Worm (Caenorhabditis elegans) whole organism, early embryonic: Measurements from ENCODE around the gene tbc-7.

Source experiments
- B0310.2 ChIP-seq: sonication (generic microtip); optimal IDR thresholded peaks from 2 replicates; lab custom pipeline; 2016; ENCODE audit warnings: mild to moderate bottlenecking, missing genetic modification characterization, missing compliant biosample characterization
- F13C5.2 ChIP-seq: sonication (generic microtip); optimal IDR thresholded peaks from 2 replicates; lab custom pipeline; 2017; ENCODE audit warnings: mild to moderate bottlenecking, missing genetic modification characterization, inconsistent platforms, missing compliant biosample characterization
- aly-1 ChIP-seq: sonication (generic microtip); optimal IDR thresholded peaks from 2 replicates; lab custom pipeline; 2016; ENCODE audit warnings: missing genetic modification characterization, missing compliant biosample characterization
- ama-1 ChIP-seq: fragments of 150-350 bp; optimal IDR thresholded peaks from 2 replicates; lab custom pipeline; 2014
- ceh-13 ChIP-seq: fragments of 200-800 bp; sonication (Bioruptor generic); optimal IDR thresholded peaks from 2 replicates; lab custom pipeline; 2018; ENCODE audit warnings: mild to moderate bottlenecking, missing genetic modification characterization, missing compliant biosample characterization
- ceh-36 ChIP-seq: sonication (generic microtip); optimal IDR thresholded peaks from 2 replicates; lab custom pipeline; 2016; ENCODE audit warnings: missing genetic modification characterization, inconsistent platforms, missing compliant biosample characterization
- ets-7 ChIP-seq: sonication (generic microtip); optimal IDR thresholded peaks from 2 replicates; lab custom pipeline; 2016; ENCODE audit warnings: missing genotype, missing genetic modification characterization, missing compliant biosample characterization
- flt-1 ChIP-seq: fragments of 200-800 bp; sonication (Bioruptor generic); IDR thresholded peaks from 2 replicates; pipeline ENCODE4 v1.3.6; 2022; ENCODE audit warnings: missing genetic modification characterization, missing compliant biosample characterization
- hmbx-1 ChIP-seq: sonication (generic microtip); optimal IDR thresholded peaks from 2 replicates; lab custom pipeline; 2016; ENCODE audit warnings: mild to moderate bottlenecking, missing genetic modification characterization, missing compliant biosample characterization
- hmg-4 ChIP-seq: fragments of 200-800 bp; sonication (Bioruptor generic); optimal IDR thresholded peaks from 2 replicates; lab custom pipeline; 2018; ENCODE audit warnings: mild to moderate bottlenecking, missing genetic modification characterization, missing compliant biosample characterization
- hnd-1 ChIP-seq: sonication (generic microtip); optimal IDR thresholded peaks from 2 replicates; lab custom pipeline; 2016; ENCODE audit warnings: missing genetic modification characterization, missing compliant biosample characterization
- pes-1 ChIP-seq: fragments of 200-800 bp; sonication (Bioruptor generic); IDR thresholded peaks from 2 replicates; pipeline ENCODE4 v1.3.6; 2022; ENCODE audit warnings: missing genetic modification reagents, missing genetic modification characterization, missing compliant biosample characterization
- scrt-1 ChIP-seq: fragments of 200-800 bp; sonication (Bioruptor generic); IDR thresholded peaks from 2 replicates; pipeline ENCODE4 v1.3.6; 2022; ENCODE audit warnings: missing genetic modification characterization, missing compliant biosample characterization
- sea-1 ChIP-seq: fragments of 200-800 bp; sonication (Bioruptor generic); conservative IDR thresholded peaks from 2 replicates; pipeline ENCODE4 v1.3.6; 2022; ENCODE audit warnings: missing genetic modification characterization, missing compliant biosample characterization
- tbx-11 ChIP-seq: fragments of 200-800 bp; sonication (Bioruptor generic); IDR thresholded peaks from 2 replicates; pipeline ENCODE4 v1.3.6; 2022; ENCODE audit warnings: missing genetic modification characterization, missing compliant biosample characterization
- tbx-37 ChIP-seq: fragments of 200-800 bp; sonication (Bioruptor generic); conservative IDR thresholded peaks from 2 replicates; pipeline ENCODE4 v1.3.6; 2022; ENCODE audit warnings: missing genetic modification reagents, missing genetic modification characterization, missing compliant biosample characterization
- tra-4 ChIP-seq: sonication (generic microtip); optimal IDR thresholded peaks from 2 replicates; lab custom pipeline; 2017; ENCODE audit warnings: missing genetic modification characterization, missing compliant biosample characterization

Gene tbc-7

ce11 chrX:5109130-5109529 is 24.9 kb upstream of the tbc-7 start, which contains the start of gene C42D8.1:
Gene C42D8.1, plus strand, starts transcription at chrX:5109506.
- TF ChIP-seq tbx-37 (GFP tag; lab: Robert Waterston, UW), result no peak
- TF ChIP-seq F13C5.2 (tag; lab: Kevin White, UChicago), result no peak
- no peak for TF ChIP-seq ceh-13 (GFP tag; lab: Kevin White, UChicago)
- no peak for TF ChIP-seq scrt-1
- TF ChIP-seq tra-4 (tag; lab: Kevin White, UChicago), result no peak

ce11 chrX:5111894-5112293 is 22.2 kb upstream of the tbc-7 start:
- TF ChIP-seq hmg-4 (GFP tag; lab: Kevin White, UChicago) (no peak), hmbx-1 (no peak)

ce11 chrX:5115511-5115910 is 18.6 kb upstream of the tbc-7 start:
- TF ChIP-seq ceh-36 (no peak), B0310.2 (no peak), hmg-4 (GFP tag; lab: Kevin White, UChicago) (no peak), flt-1 (GFP tag; lab: Robert Waterston, UW) (no peak), hnd-1 (tag; lab: Kevin White, UChicago) (no peak), ama-1 (lab: Kevin White, UChicago) (no peak), F13C5.2 (tag; lab: Kevin White, UChicago) (no peak), tbx-11 (GFP tag; lab: Robert Waterston, UW) (no peak)

- no peak for TF ChIP-seq ets-7
- no peak for TF ChIP-seq ceh-36
- TF ChIP-seq F13C5.2 (tag; lab: Kevin White, UChicago), result no peak
- no peak for TF ChIP-seq sea-1 (GFP tag; lab: Robert Waterston, UW)
- TF ChIP-seq scrt-1, result no peak
- no peak for TF ChIP-seq tbx-11 (GFP tag; lab: Robert Waterston, UW)
- no peak for TF ChIP-seq ama-1 (lab: Kevin White, UChicago)
Measured at ce11 chrX:5116180-5116579, 17.9 kb upstream of the tbc-7 start.

ce11 chrX:5116816-5117459 is 17.1 kb upstream of the tbc-7 start, which contains the start of gene apl-1:
Gene apl-1, minus strand, starts transcription at chrX:5116866.
- TF ChIP-seq ama-1 (lab: Kevin White, UChicago) (no peak), scrt-1 (no peak), ets-7 (no peak), aly-1 (no peak), hmbx-1 (no peak), ceh-13 (GFP tag; lab: Kevin White, UChicago) (no peak), hnd-1 (tag; lab: Kevin White, UChicago) (no peak), sea-1 (GFP tag; lab: Robert Waterston, UW) (no peak), pes-1 (GFP tag; lab: Robert Waterston, UW) (no peak), ceh-36 (no peak), tbx-37 (GFP tag; lab: Robert Waterston, UW) (no peak), F13C5.2 (tag; lab: Kevin White, UChicago) (no peak), B0310.2 (no peak), tra-4 (tag; lab: Kevin White, UChicago) (no peak), hmg-4 (GFP tag; lab: Kevin White, UChicago) (no peak), tbx-11 (GFP tag; lab: Robert Waterston, UW) (no peak), flt-1 (GFP tag; lab: Robert Waterston, UW) (no peak)

ce11 chrX:5117571-5117970 is 16.5 kb upstream of the tbc-7 start:
- TF ChIP-seq tbx-37 (GFP tag; lab: Robert Waterston, UW), result no peak
- no peak for TF ChIP-seq ceh-13 (GFP tag; lab: Kevin White, UChicago)
- TF ChIP-seq ceh-36, result no peak
- TF ChIP-seq flt-1 (GFP tag; lab: Robert Waterston, UW), result no peak
- no peak for TF ChIP-seq ets-7
- TF ChIP-seq tbx-11 (GFP tag; lab: Robert Waterston, UW), result no peak
- no peak for TF ChIP-seq hnd-1 (tag; lab: Kevin White, UChicago)
- TF ChIP-seq scrt-1, result no peak
- TF ChIP-seq ama-1 (lab: Kevin White, UChicago), result no peak
- TF ChIP-seq hmg-4 (GFP tag; lab: Kevin White, UChicago), result no peak
- TF ChIP-seq sea-1 (GFP tag; lab: Robert Waterston, UW), result no peak

ce11 chrX:5119246-5119645 is 14.8 kb upstream of the tbc-7 start:
- TF ChIP-seq tbx-11 (GFP tag; lab: Robert Waterston, UW), result no peak

- TF ChIP-seq ets-7 (no peak), tbx-37 (GFP tag; lab: Robert Waterston, UW) (no peak), hmg-4 (GFP tag; lab: Kevin White, UChicago) (no peak), ama-1 (lab: Kevin White, UChicago) (no peak), scrt-1 (no peak), ceh-13 (GFP tag; lab: Kevin White, UChicago) (no peak), B0310.2 (no peak), tra-4 (tag; lab: Kevin White, UChicago) (no peak), aly-1 (no peak), sea-1 (GFP tag; lab: Robert Waterston, UW) (no peak)
Measured at ce11 chrX:5119686-5120085, 14.4 kb upstream of the tbc-7 start.

ce11 chrX:5120196-5120595 is 13.9 kb upstream of the tbc-7 start:
- TF ChIP-seq sea-1 (GFP tag; lab: Robert Waterston, UW) (no peak), aly-1 (no peak), ama-1 (lab: Kevin White, UChicago) (no peak), hnd-1 (tag; lab: Kevin White, UChicago) (no peak), scrt-1 (no peak), F13C5.2 (tag; lab: Kevin White, UChicago) (no peak), flt-1 (GFP tag; lab: Robert Waterston, UW) (no peak), ets-7 (no peak), tbx-37 (GFP tag; lab: Robert Waterston, UW) (no peak), hmg-4 (GFP tag; lab: Kevin White, UChicago) (no peak), tbx-11 (GFP tag; lab: Robert Waterston, UW) (no peak), pes-1 (GFP tag; lab: Robert Waterston, UW) (no peak), ceh-13 (GFP tag; lab: Kevin White, UChicago) (no peak), hmbx-1 (no peak), tra-4 (tag; lab: Kevin White, UChicago) (no peak), ceh-36 (no peak), B0310.2 (no peak)
